Fruit fly (Drosophila melanogaster) whole organism, embryonic: ENCODE data around the gene HDAC1.

ENCODE experiments used
- Antp ChIP-seq: fragments of 200-800 bp; sonication (Bioruptor generic); optimal IDR thresholded peaks from 3 replicates; lab custom pipeline; 2016; ENCODE audit warnings: missing biosample characterization, missing genetic modification characterization
- Awh ChIP-seq: fragments of 200-800 bp; sonication (Bioruptor generic); IDR thresholded peaks from 2 replicates; pipeline ENCODE4, ENCODE4 v1.3.6; 2022; ENCODE audit warnings: missing biosample characterization, missing genetic modification characterization
- Bteb2 ChIP-seq: fragments of 200-800 bp; sonication (Bioruptor generic); optimal IDR thresholded peaks from 2 replicates; lab custom pipeline; 2016; ENCODE audit warnings: missing biosample characterization, missing genetic modification characterization
- CG10209 ChIP-seq: fragments of 200-800 bp; sonication (Bioruptor generic); optimal IDR thresholded peaks from 3 replicates; lab custom pipeline; 2017; ENCODE audit warnings: missing biosample characterization, mild to moderate bottlenecking, missing genetic modification characterization, missing genetic modification reagents
- CG10321 ChIP-seq: fragments of 200-800 bp; sonication (Bioruptor generic); IDR thresholded peaks from 2 replicates; pipeline ENCODE4 v1.3.6; 2022; ENCODE audit warnings: missing biosample characterization, missing genetic modification characterization
- CG10543 ChIP-seq: fragments of 200-800 bp; sonication (Bioruptor generic); optimal IDR thresholded peaks from 3 replicates; lab custom pipeline; 2017; ENCODE audit warnings: missing biosample characterization, mild to moderate bottlenecking, missing genetic modification characterization, moderate library complexity
- CG12104 ChIP-seq: fragments of 200-800 bp; sonication (Bioruptor generic); optimal IDR thresholded peaks from 3 replicates; lab custom pipeline; 2016; ENCODE audit warnings: missing biosample characterization, missing genetic modification characterization
- CG12391 ChIP-seq: fragments of 200-800 bp; sonication (Bioruptor generic); optimal IDR thresholded peaks from 3 replicates; lab custom pipeline; 2018; ENCODE audit warnings: missing biosample characterization, mild to moderate bottlenecking, missing genetic modification characterization, moderate library complexity
- CG12769 ChIP-seq: fragments of 200-800 bp; sonication (Bioruptor generic); optimal IDR thresholded peaks from 2 replicates; lab custom pipeline; 2019; ENCODE audit warnings: missing biosample characterization, mild to moderate bottlenecking, missing genetic modification characterization, moderate library complexity
- CG14860 ChIP-seq: fragments of 200-800 bp; sonication (Bioruptor generic); IDR thresholded peaks from 3 replicates; pipeline ENCODE4 v1.3.6; 2022; ENCODE audit warnings: missing biosample characterization, missing genetic modification characterization; ENCODE audit not compliant: partially characterized antibody
- CG15479 ChIP-seq: fragments of 200-800 bp; sonication (Bioruptor generic); optimal IDR thresholded peaks from 3 replicates; lab custom pipeline; 2019; ENCODE audit warnings: missing biosample characterization, mild to moderate bottlenecking, missing genetic modification characterization, moderate library complexity
- CG1603 ChIP-seq: fragments of 200-800 bp; sonication (Bioruptor generic); optimal IDR thresholded peaks from 2 replicates; lab custom pipeline; 2019; ENCODE audit warnings: missing biosample characterization, mild to moderate bottlenecking, missing genetic modification characterization, moderate library complexity
- CG17328 ChIP-seq: fragments of 200-800 bp; sonication (Bioruptor generic); IDR thresholded peaks from 2 replicates; pipeline ENCODE4 v1.3.6; 2022; ENCODE audit warnings: missing biosample characterization, missing genetic modification characterization
- CG17829 ChIP-seq: fragments of 200-800 bp; optimal IDR thresholded peaks from 2 replicates; lab custom pipeline; 2019; ENCODE audit warnings: missing biosample characterization, mild to moderate bottlenecking, missing genetic modification characterization, moderate library complexity
- CG1792 ChIP-seq: fragments of 200-800 bp; sonication (Bioruptor generic); optimal IDR thresholded peaks from 2 replicates; lab custom pipeline; 2016; ENCODE audit warnings: missing biosample characterization, missing genetic modification characterization
- CG32772 ChIP-seq: fragments of 200-800 bp; sonication (Bioruptor generic); IDR thresholded peaks from 2 replicates; pipeline ENCODE4 v1.3.6; 2022; ENCODE audit warnings: missing biosample characterization, missing genetic modification characterization
- CG5180 ChIP-seq: fragments of 200-800 bp; sonication (Bioruptor generic); optimal IDR thresholded peaks from 3 replicates; lab custom pipeline; 2017; ENCODE audit warnings: missing biosample characterization, missing genetic modification characterization, mild to moderate bottlenecking, moderate library complexity, missing genetic modification reagents
- CG6654 ChIP-seq: fragments of 200-800 bp; sonication (Bioruptor generic); optimal IDR thresholded peaks from 2 replicates; lab custom pipeline; 2017; ENCODE audit warnings: missing biosample characterization, mild to moderate bottlenecking, missing genetic modification characterization
- CG6689 ChIP-seq: fragments of 200-800 bp; sonication (Bioruptor generic); IDR thresholded peaks from 2 replicates; pipeline ENCODE4 v1.3.6; 2022; ENCODE audit warnings: missing biosample characterization, missing genetic modification characterization
- CG6765 ChIP-seq: fragments of 200-800 bp; sonication (Bioruptor generic); optimal IDR thresholded peaks from 3 replicates; lab custom pipeline; 2017; ENCODE audit warnings: missing biosample characterization, mild to moderate bottlenecking, missing genetic modification characterization
- CG7357 ChIP-seq: fragments of 200-800 bp; sonication (Bioruptor generic); IDR thresholded peaks from 3 replicates; pipeline ENCODE4 v1.3.6; 2022; ENCODE audit warnings: missing biosample characterization, missing genetic modification characterization
- CG7556 ChIP-seq: fragments of 200-800 bp; sonication (Bioruptor generic); optimal IDR thresholded peaks from 2 replicates; lab custom pipeline; 2017; ENCODE audit warnings: missing biosample characterization, mild to moderate bottlenecking, missing genetic modification characterization
- CG7745 ChIP-seq: fragments of 200-800 bp; sonication (Bioruptor generic); optimal IDR thresholded peaks from 2 replicates; lab custom pipeline; 2018; ENCODE audit warnings: missing biosample characterization, mild to moderate bottlenecking, missing genetic modification characterization, moderate library complexity
- CG7987 ChIP-seq: fragments of 200-800 bp; sonication (Bioruptor generic); optimal IDR thresholded peaks from 2 replicates; lab custom pipeline; 2018; ENCODE audit warnings: missing biosample characterization, mild to moderate bottlenecking, missing genetic modification characterization, moderate library complexity
- CG8281 ChIP-seq: fragments of 200-800 bp; sonication (Bioruptor generic); optimal IDR thresholded peaks from 2 replicates; lab custom pipeline; 2018; ENCODE audit warnings: missing biosample characterization, mild to moderate bottlenecking, missing genetic modification characterization, moderate library complexity
- CG8924 ChIP-seq: fragments of 200-800 bp; optimal IDR thresholded peaks from 3 replicates; lab custom pipeline; 2019; ENCODE audit warnings: missing biosample characterization, mild to moderate bottlenecking, missing genetic modification characterization, moderate library complexity
- CG9437 ChIP-seq: fragments of 200-800 bp; sonication (Bioruptor generic); optimal IDR thresholded peaks from 2 replicates; lab custom pipeline; 2018; ENCODE audit warnings: missing biosample characterization, mild to moderate bottlenecking, missing genetic modification characterization
- CG9817 ChIP-seq: fragments of 200-800 bp; sonication (Bioruptor generic); optimal IDR thresholded peaks from 2 replicates; lab custom pipeline; 2018; ENCODE audit warnings: missing biosample characterization, mild to moderate bottlenecking, missing genetic modification characterization, moderate library complexity
- E2f1 ChIP-seq: fragments of 200-800 bp; sonication (Bioruptor generic); IDR thresholded peaks from 2 replicates; pipeline ENCODE4 v1.3.6; 2022; ENCODE audit warnings: missing biosample characterization, missing genetic modification characterization
- Fer3 ChIP-seq: fragments of 200-800 bp; sonication (Bioruptor generic); optimal IDR thresholded peaks from 2 replicates; lab custom pipeline; 2018; ENCODE audit warnings: missing biosample characterization, mild to moderate bottlenecking, missing genetic modification characterization, moderate library complexity
- HLH54F ChIP-seq: fragments of 200-800 bp; sonication (Bioruptor generic); optimal IDR thresholded peaks from 3 replicates; lab custom pipeline; 2016; ENCODE audit warnings: missing biosample characterization, missing genetic modification characterization
- MTF-1 ChIP-seq: fragments of 200-800 bp; sonication (Bioruptor generic); optimal IDR thresholded peaks from 2 replicates; lab custom pipeline; 2018; ENCODE audit warnings: missing biosample characterization, mild to moderate bottlenecking, missing genetic modification characterization, borderline replicate concordance
- Max ChIP-seq: fragments of 200-800 bp; sonication (Bioruptor generic); optimal IDR thresholded peaks from 2 replicates; lab custom pipeline; 2016; ENCODE audit warnings: missing biosample characterization, mild to moderate bottlenecking, missing genetic modification characterization
- Pdp1 ChIP-seq, 2 experiments: fragments of 200-800 bp; sonication (Bioruptor generic); optimal IDR thresholded peaks; 3 replicates each; lab custom pipeline; 2016; ENCODE audit warnings: missing biosample characterization in 2 of 2, missing genetic modification characterization in 2 of 2, mild to moderate bottlenecking in 1 of 2, moderate library complexity in 1 of 2
- Rx ChIP-seq: fragments of 200-800 bp; sonication (Bioruptor generic); IDR thresholded peaks from 2 replicates; pipeline ENCODE4 v1.3.6; 2022; ENCODE audit warnings: missing biosample characterization, missing genetic modification characterization
- Sry-β ChIP-seq: fragments of 200-800 bp; sonication (Bioruptor generic); optimal IDR thresholded peaks from 2 replicates; lab custom pipeline; 2018; ENCODE audit warnings: missing biosample characterization, mild to moderate bottlenecking, missing genetic modification characterization, moderate library complexity
- Xrp1 ChIP-seq: fragments of 200-800 bp; sonication (Bioruptor generic); IDR thresholded peaks from 2 replicates; pipeline ENCODE4 v1.3.6; 2022; ENCODE audit warnings: missing biosample characterization, missing genetic modification characterization
- YL-1 ChIP-seq: fragments of 200-800 bp; sonication (Bioruptor generic); optimal IDR thresholded peaks from 3 replicates; lab custom pipeline; 2017; ENCODE audit warnings: missing biosample characterization, mild to moderate bottlenecking, missing genetic modification characterization
- ap ChIP-seq: fragments of 200-800 bp; sonication (Bioruptor generic); IDR thresholded peaks from 2 replicates; pipeline ENCODE4 v1.3.6; 2022; ENCODE audit warnings: missing biosample characterization, missing genetic modification characterization
- bbx ChIP-seq: fragments of 200-800 bp; sonication (Bioruptor generic); IDR thresholded peaks from 2 replicates; pipeline ENCODE4 v1.3.6; 2022; ENCODE audit warnings: missing biosample characterization, missing genetic modification characterization; ENCODE audit not compliant: partially characterized antibody
- btn ChIP-seq: fragments of 200-800 bp; sonication (Bioruptor generic); optimal IDR thresholded peaks from 2 replicates; lab custom pipeline; 2016; ENCODE audit warnings: missing biosample characterization, missing genetic modification characterization
- chif ChIP-seq, 2 experiments: fragments of 200-800 bp; sonication (Bioruptor generic); optimal IDR thresholded peaks; 3 replicates each; lab custom pipeline; 2016; ENCODE audit warnings: missing biosample characterization in 2 of 2, missing genetic modification characterization in 2 of 2
- crp ChIP-seq, 2 experiments: fragments of 200-800 bp; sonication (Bioruptor generic); optimal IDR thresholded peaks; 2 replicates in 1 of 2; 3 replicates in 1 of 2; lab custom pipeline; 2017; ENCODE audit warnings: missing biosample characterization in 2 of 2, missing genetic modification characterization in 2 of 2, mild to moderate bottlenecking in 1 of 2, moderate library complexity in 1 of 2
- fd64A ChIP-seq: fragments of 200-800 bp; sonication (Bioruptor generic); optimal IDR thresholded peaks from 3 replicates; lab custom pipeline; 2018; ENCODE audit warnings: missing biosample characterization, mild to moderate bottlenecking, missing genetic modification characterization
- fd96Cb ChIP-seq: fragments of 200-800 bp; sonication (Bioruptor generic); optimal IDR thresholded peaks from 2 replicates; lab custom pipeline; 2018; ENCODE audit warnings: missing biosample characterization, mild to moderate bottlenecking, missing genetic modification characterization, moderate library complexity
- h ChIP-seq: fragments of >200 bp; optimal IDR thresholded peaks from 2 replicates; lab custom pipeline; 2017
- tll ChIP-seq, 2 experiments: fragments of 200-800 bp in 1 of 2; fragments of >200 bp in 1 of 2; sonication (Bioruptor generic) in 1 of 2; optimal IDR thresholded peaks; 2 replicates each; lab custom pipeline; 2017 to 2019; ENCODE audit warnings: missing biosample characterization in 2 of 2, missing genetic modification characterization in 2 of 2, mild to moderate bottlenecking in 1 of 2, moderate library complexity in 1 of 2
- trh ChIP-seq: fragments of 200-800 bp; sonication (Bioruptor generic); optimal IDR thresholded peaks from 2 replicates; lab custom pipeline; 2016; ENCODE audit warnings: missing biosample characterization, missing genetic modification characterization
- zfh2 ChIP-seq: fragments of 200-800 bp; sonication (Bioruptor generic); optimal IDR thresholded peaks from 2 replicates; lab custom pipeline; 2016; ENCODE audit warnings: missing biosample characterization, missing genetic modification characterization

The HDAC1 gene

dm6 chr3L:4606739-4607428, 19.6 kb upstream of the HDAC1 start (continued):
- TF ChIP-seq chif (GFP tag; optimal IDR thresholded peaks at IDR 0.05; lab: Kevin White, UChicago) (no peak), trh (GFP tag; lab: Kevin White, UChicago) (no peak), Rx (GFP tag; lab: Robert Waterston, UW) (no peak), ap (GFP tag; lab: Robert Waterston, UW) (no peak), fd96Cb (peak; percentile 32), CG7987 (no peak), CG7556 (GFP tag; lab: Kevin White, UChicago) (no peak), CG6654 (GFP tag; lab: Kevin White, UChicago) (no peak), Max (GFP tag; lab: Kevin White, UChicago) (no peak), CG17829 (tag; lab: Kevin White, UChicago) (peak; percentile 10), CG9437 (GFP tag; lab: Kevin White, UChicago) (no peak), CG5180 (GFP tag; lab: Kevin White, UChicago) (no peak), CG8281 (tag; lab: Kevin White, UChicago) (no peak), CG6689 (GFP tag; lab: Robert Waterston, UW) (peak; percentile 34), Pdp1 (GFP tag; optimal IDR thresholded peaks at IDR 0.05; lab: Kevin White, UChicago) (no peak), fd64A (GFP tag; lab: Kevin White, UChicago) (no peak), Sry-β (GFP tag; lab: Kevin White, UChicago) (no peak), CG15479 (GFP tag; lab: Kevin White, UChicago) (no peak), CG10209 (GFP tag; lab: Kevin White, UChicago) (peak; percentile 14), CG9817 (tag; lab: Kevin White, UChicago) (no peak), CG1792 (GFP tag; lab: Kevin White, UChicago) (no peak), CG17328 (no peak), tll (GFP tag; optimal IDR thresholded peaks at IDR 0.05; lab: Kevin White, UChicago) (no peak), Awh (GFP tag; lab: Robert Waterston, UW) (0 out of 2 replicates have a peak, but pooled peaks have one; percentile 14), MTF-1 (GFP tag; lab: Kevin White, UChicago) (no peak), YL-1 (no peak), CG12769 (tag; lab: Kevin White, UChicago) (peak; percentile 32), Fer3 (no peak), crp (GFP tag; optimal IDR thresholded peaks at IDR 0.05; lab: Kevin White, UChicago) (no peak), CG6765 (no peak), E2f1 (GFP tag; lab: Robert Waterston, UW) (no peak), CG10321 (no peak), CG7357 (no peak), CG12391 (tag; lab: Kevin White, UChicago) (peak; percentile 21), CG32772 (no peak; the same call in 1 of the 2 replicates), Xrp1 (GFP tag; lab: Robert Waterston, UW) (no peak), Bteb2 (no peak), HLH54F (GFP tag; lab: Kevin White, UChicago) (no peak), h (lab: Kevin White, UChicago) (no peak), Antp (GFP tag; lab: Kevin White, UChicago) (no peak), CG8924 (peak; percentile 8), bbx (GFP tag; lab: Robert Waterston, UW) (no peak), btn (no peak), CG14860 (GFP tag; lab: Robert Waterston, UW) (peak; percentile 27; the same call in 1 of the 3 replicates), CG10543 (peak; percentile 35), zfh2 (no peak), CG12104 (GFP tag; lab: Kevin White, UChicago) (no peak), CG7745 (tag; lab: Kevin White, UChicago) (no peak), CG1603 (tag; lab: Kevin White, UChicago) (peak; percentile 29)
